Worm (Caenorhabditis elegans): ENCODE measurements around the gene T05A7.7.

Gene T05A7.7

DNA sequence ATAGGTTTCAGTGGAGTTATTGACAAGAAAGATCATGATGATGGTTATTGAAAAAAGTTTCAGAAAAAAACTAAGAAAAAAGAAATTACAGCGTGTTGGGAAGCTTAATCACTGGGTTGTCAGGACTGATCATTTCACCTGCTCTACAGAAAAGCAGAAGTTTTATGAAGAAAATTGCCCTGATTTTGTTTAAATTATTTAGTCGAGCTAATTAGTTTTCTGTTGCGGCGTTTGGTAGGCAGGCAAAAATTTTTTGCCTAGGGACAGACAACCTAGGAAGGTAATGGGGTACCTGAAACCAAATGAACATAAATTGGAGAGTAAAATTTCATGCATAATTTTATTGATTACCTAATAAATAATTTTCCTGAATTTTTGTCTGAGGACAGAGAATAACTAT is 2.4 kb upstream of the T05A7.7 start, which contains the start of gene sre-40:
Gene sre-40 (minus strand): TSS at position 101 of the 400 bp plus-strand sequence.
- TF ChIP-seq R02D3.7 (tag; optimal IDR thresholded peaks at IDR 0.05) (no peak), nhr-43 (tag; optimal IDR thresholded peaks at IDR 0.05; ENCODE audit: poor library complexity, severe bottlenecking) (no peak), nhr-76 (tag; optimal IDR thresholded peaks at IDR 0.05) (no peak), nhr-67 (tag; optimal IDR thresholded peaks at IDR 0.05) (no peak), sea-2 (GFP tag; optimal IDR thresholded peaks at IDR 0.05) (no peak), tbx-2 (tag; optimal IDR thresholded peaks at IDR 0.05) (no peak), nhr-77 (tag; optimal IDR thresholded peaks at IDR 0.05) (no peak), nhr-11 (tag; optimal IDR thresholded peaks at IDR 0.05) (no peak), fos-1 (tag; optimal IDR thresholded peaks at IDR 0.05) (no peak), lin-39 (tag; optimal IDR thresholded peaks at IDR 0.05) (no peak), skn-1 (tag; optimal IDR thresholded peaks at IDR 0.05) (no peak), nhr-28 (tag; optimal IDR thresholded peaks at IDR 0.05) (no peak)

DNA sequence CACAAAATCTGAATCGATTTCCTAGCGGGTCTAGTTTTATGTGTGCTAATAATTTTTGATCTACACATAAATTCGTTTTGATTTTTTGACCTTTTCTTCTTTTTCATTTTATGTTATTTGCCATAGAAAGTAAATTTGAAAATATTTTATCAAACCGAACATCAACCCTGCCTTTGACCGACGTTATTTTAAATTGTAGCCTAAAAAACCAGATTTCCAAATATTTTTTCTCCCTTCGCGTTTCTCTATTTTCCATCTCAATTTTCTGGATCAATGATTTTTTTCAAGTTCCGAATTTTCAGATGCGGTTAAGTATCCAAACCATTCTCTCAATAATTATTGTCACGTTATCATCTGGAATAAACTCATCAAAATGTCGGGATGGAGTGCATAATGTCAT is 3.4 kb downstream of the T05A7.7 start, which contains the start of gene T05A7.1:
Gene T05A7.1 (plus strand): TSS at position 301 of the 400 bp plus-strand sequence.
- no peak for TF ChIP-seq nhr-23 (tag; optimal IDR thresholded peaks at IDR 0.05)
- no peak for TF ChIP-seq ZK546.5 (tag; optimal IDR thresholded peaks at IDR 0.05)
- no peak for TF ChIP-seq snpc-4 (tag; optimal IDR thresholded peaks at IDR 0.05)
- no peak for TF ChIP-seq nfya-1 (tag; optimal IDR thresholded peaks at IDR 0.05; ENCODE audit: insufficient read depth)
- TF ChIP-seq skn-1 (tag; optimal IDR thresholded peaks at IDR 0.05): no peak
- TF ChIP-seq sea-2 (GFP tag; optimal IDR thresholded peaks at IDR 0.05): no peak

DNA sequence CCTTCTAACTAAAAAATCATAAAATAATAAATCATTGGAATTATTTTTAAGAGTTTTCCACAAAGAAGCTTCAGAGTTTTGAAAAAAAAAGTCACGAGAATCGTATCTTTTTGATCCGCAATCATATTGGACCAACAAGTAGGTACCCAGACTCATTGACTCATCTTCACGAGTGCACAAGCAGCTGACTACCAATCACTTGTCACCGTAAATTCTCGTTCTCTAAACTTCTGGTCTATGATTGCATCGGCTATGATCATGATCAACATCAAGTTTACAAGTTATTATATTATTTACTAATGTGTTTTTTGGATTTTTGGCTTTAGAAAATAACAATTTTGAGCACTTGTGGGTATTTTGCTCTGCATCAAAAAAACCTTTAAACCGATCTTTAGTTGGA is 5.0 kb downstream of the T05A7.7 start:
- no peak for TF ChIP-seq mdl-1 (tag; optimal IDR thresholded peaks at IDR 0.05)
- TF ChIP-seq ceh-28 (tag; optimal IDR thresholded peaks at IDR 0.05): no peak
- no peak for TF ChIP-seq daf-12 (tag; optimal IDR thresholded peaks at IDR 0.05)
- TF ChIP-seq sea-2 (GFP tag; optimal IDR thresholded peaks at IDR 0.05): no peak
- TF ChIP-seq mml-1 (tag; optimal IDR thresholded peaks at IDR 0.05): no peak
- TF ChIP-seq tbx-2 (tag; optimal IDR thresholded peaks at IDR 0.05): no peak
- no peak for TF ChIP-seq ZK546.5 (tag; optimal IDR thresholded peaks at IDR 0.05)

DNA sequence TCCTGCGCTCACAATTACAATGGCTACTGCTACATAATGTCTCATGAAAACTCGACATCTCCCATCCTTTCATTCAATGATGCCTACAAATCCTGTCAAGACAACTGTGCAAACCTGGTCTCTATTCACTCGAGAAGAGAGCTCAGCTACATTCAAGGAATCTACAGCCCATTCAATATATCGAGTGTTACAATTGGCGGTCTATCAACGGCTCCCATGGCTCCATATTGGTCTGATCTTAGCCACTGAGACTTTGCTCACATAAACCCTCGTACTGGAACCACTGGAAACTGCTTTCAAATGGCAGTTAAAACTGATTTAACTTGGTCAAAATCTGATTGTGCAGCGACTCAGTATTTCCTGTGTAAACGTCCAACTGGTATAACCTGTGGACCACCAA is 5.8 kb downstream of the T05A7.7 start, which contains the start of gene T05A7.3:
Gene T05A7.3 (plus strand): TSS at position 301 of the 400 bp plus-strand sequence.
- no peak for TF ChIP-seq lsy-12 (tag; optimal IDR thresholded peaks at IDR 0.05)
- no peak for TF ChIP-seq jun-1 (tag; optimal IDR thresholded peaks at IDR 0.05)
- TF ChIP-seq egl-27 (tag; optimal IDR thresholded peaks at IDR 0.05): no peak
- no peak for TF ChIP-seq nhr-23 (tag; optimal IDR thresholded peaks at IDR 0.05)
- TF ChIP-seq fkh-2 (tag; optimal IDR thresholded peaks at IDR 0.05): no peak
- TF ChIP-seq R02D3.7 (tag; optimal IDR thresholded peaks at IDR 0.05): no peak
- no peak for TF ChIP-seq nhr-43 (tag; optimal IDR thresholded peaks at IDR 0.05; ENCODE audit: poor library complexity, severe bottlenecking)
- TF ChIP-seq daf-12 (tag; optimal IDR thresholded peaks at IDR 0.05): no peak
- no peak for TF ChIP-seq lin-15B (tag; optimal IDR thresholded peaks at IDR 0.05)
- TF ChIP-seq fkh-10 (GFP tag; optimal IDR thresholded peaks at IDR 0.05): no peak
- no peak for TF ChIP-seq lin-39 (tag; optimal IDR thresholded peaks at IDR 0.05)
- no peak for TF ChIP-seq ceh-82 (tag; optimal IDR thresholded peaks at IDR 0.05)
- no peak for TF ChIP-seq skn-1 (tag; optimal IDR thresholded peaks at IDR 0.05)
- no peak for TF ChIP-seq pha-4 (tag; optimal IDR thresholded peaks at IDR 0.05)

DNA sequence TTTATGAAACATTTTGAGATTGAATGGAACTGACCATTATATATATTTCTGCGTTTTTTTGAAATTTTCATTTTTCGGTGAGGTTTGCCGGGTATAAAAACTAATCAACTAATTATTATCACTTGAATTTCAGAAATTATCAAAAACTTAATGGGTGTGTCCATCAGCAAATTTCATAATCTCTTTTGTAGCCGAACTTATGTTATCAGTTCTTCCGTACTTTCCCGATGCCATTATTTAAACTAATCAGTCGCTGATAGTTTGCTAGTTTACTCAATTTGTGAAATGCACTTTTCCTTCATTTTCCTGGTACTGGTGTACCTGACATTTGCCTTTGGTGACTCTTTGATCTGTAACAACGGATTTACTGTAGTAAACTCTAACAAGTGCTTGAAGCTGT is 7.1 kb downstream of the T05A7.7 start:
- peak; percentile 96 for TF ChIP-seq elt-2 (tag; optimal IDR thresholded peaks at IDR 0.05)
- peak; percentile 68 for TF ChIP-seq pqm-1 (tag; optimal IDR thresholded peaks at IDR 0.05)
- TF ChIP-seq jun-1 (tag; optimal IDR thresholded peaks at IDR 0.05): peak; percentile 60
- TF ChIP-seq egl-5 (tag; optimal IDR thresholded peaks at IDR 0.05): no peak

DNA sequence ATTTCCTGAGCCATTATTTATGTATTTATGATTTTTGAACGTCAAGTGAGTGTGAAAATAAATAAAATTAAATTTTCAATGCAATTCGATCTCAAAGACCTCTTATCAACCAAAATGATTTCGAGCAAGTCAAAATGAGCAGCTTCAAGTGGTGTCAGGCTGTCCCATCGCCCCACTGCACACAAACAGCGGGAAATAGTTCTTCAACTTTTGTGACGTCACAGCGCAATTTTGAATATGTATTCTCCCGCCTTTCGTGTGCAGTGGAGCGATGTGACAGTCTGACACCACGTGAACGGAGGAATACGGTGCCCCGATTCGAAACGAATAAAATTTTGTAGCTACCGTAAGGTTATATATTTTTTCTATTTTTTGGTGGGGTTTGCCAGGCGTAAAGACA is 7.6 kb downstream of the T05A7.7 start:
- TF ChIP-seq nhr-43 (tag; optimal IDR thresholded peaks at IDR 0.05; ENCODE audit: poor library complexity, severe bottlenecking) (no peak), ama-1 (optimal IDR thresholded peaks at IDR 0.05) (peak; percentile 56)

Measured in whole organism, L3 larva.